Worm (Caenorhabditis elegans) whole organism, early embryonic: ENCODE measurements around the gene lido-18.

Source experiments
- aly-1 ChIP-seq: sonication (generic microtip); optimal IDR thresholded peaks from 2 replicates; lab custom pipeline; 2016; ENCODE audit warnings: missing genetic modification characterization, missing compliant biosample characterization
- tbx-37 ChIP-seq: fragments of 200-800 bp; sonication (Bioruptor generic); conservative IDR thresholded peaks from 2 replicates; pipeline ENCODE4 v1.3.6; 2022; ENCODE audit warnings: missing genetic modification reagents, missing genetic modification characterization, missing compliant biosample characterization

ce11 chrIII:7625086-7625485 lies 37.0 kb upstream of the lido-18 start, which contains the start of gene fbn-1:
- TF ChIP-seq aly-1 (tag; lab: Kevin White, UChicago): no peak
- no peak for TF ChIP-seq tbx-37 (GFP tag; lab: Robert Waterston, UW)
